Worm (Caenorhabditis elegans): ENCODE measurements around the gene F49E12.12.

- TF ChIP-seq dmd-4 (tag; optimal IDR thresholded peaks at IDR 0.05; ENCODE audit: borderline replicate concordance) (no peak), hlh-15 (tag; optimal IDR thresholded peaks at IDR 0.05) (no peak), fax-1 (tag; optimal IDR thresholded peaks at IDR 0.05) (no peak), ceh-34 (tag; optimal IDR thresholded peaks at IDR 0.05) (no peak), K02D7.2 (tag; optimal IDR thresholded peaks at IDR 0.05) (no peak), elt-4 (tag; optimal IDR thresholded peaks at IDR 0.05) (no peak), pha-4 (tag; optimal IDR thresholded peaks at IDR 0.05) (no peak), sox-4 (tag; optimal IDR thresholded peaks at IDR 0.05) (no peak), pqm-1 (tag; optimal IDR thresholded peaks at IDR 0.05) (no peak), hlh-6 (tag; optimal IDR thresholded peaks at IDR 0.05) (no peak), C38D4.7 (GFP tag; optimal IDR thresholded peaks at IDR 0.05) (no peak), madf-2 (tag; optimal IDR thresholded peaks at IDR 0.05) (no peak)
These were observed 9.5 kb downstream of the F49E12.12 start, which contains the start of gene F49E12.10 for ce11 chrII:8390751-8391150.

Data from whole organism, late embryonic.